Fruit fly (Drosophila melanogaster): ENCODE data around the gene CG31637.

dm6 chr2L:6552345-6552744 lies 53.9 kb downstream of the CG31637 start:
- TF ChIP-seq GATAd (GFP tag; optimal IDR thresholded peaks at IDR 0.05) (no peak), tai (GFP tag; optimal IDR thresholded peaks at IDR 0.05) (no peak), Abd-B (GFP tag; optimal IDR thresholded peaks at IDR 0.05) (no peak), br (GFP tag; optimal IDR thresholded peaks at IDR 0.05) (no peak), foxo (GFP tag; optimal IDR thresholded peaks at IDR 0.05) (no peak), CrebA (GFP tag; optimal IDR thresholded peaks at IDR 0.05; ENCODE audit: borderline replicate concordance) (no peak), usp (GFP tag; optimal IDR thresholded peaks at IDR 0.05) (no peak), psq (GFP tag; optimal IDR thresholded peaks at IDR 0.05) (no peak)
